Fruit fly (Drosophila melanogaster) Kc167 (cell line): ENCODE data around the gene Ctr1B.

Experiments used
- Myc ChIP-seq: fragments of >200 bp; optimal IDR thresholded peaks from 2 replicates; lab custom pipeline; 2017; ENCODE audit warnings: missing external identifiers
- h ChIP-seq: fragments of >200 bp; optimal IDR thresholded peaks from 3 replicates; lab custom pipeline; 2018; ENCODE audit warnings: missing external identifiers
- insv ChIP-seq: fragments of >200 bp; optimal IDR thresholded peaks from 3 replicates; lab custom pipeline; 2018; ENCODE audit warnings: missing external identifiers
- psq ChIP-seq: fragments of >200 bp; optimal IDR thresholded peaks from 2 replicates; lab custom pipeline; 2017; ENCODE audit warnings: missing external identifiers

dm6 chr3R:8344174-8344573 lies 26.8 kb downstream of the Ctr1B start, which contains the start of gene DppIII:
- TF ChIP-seq Myc (no peak), h (lab: Kevin White, UChicago) (no peak), psq (lab: Kevin White, UChicago) (no peak), insv (lab: Kevin White, UChicago) (no peak)
